Fruit fly (Drosophila melanogaster) whole organism, prepupa: Measurements from ENCODE around the gene bc10.

ENCODE experiments used
- CG8119 ChIP-seq: fragments of 200-800 bp; sonication (Bioruptor generic); IDR thresholded peaks from 3 replicates; pipeline ENCODE4 v1.3.6; 2022; ENCODE audit warnings: missing biosample characterization, missing genetic modification characterization
- Eip75B ChIP-seq: fragments of 200-800 bp; sonication (Bioruptor generic); optimal IDR thresholded peaks from 3 replicates; lab custom pipeline; 2016; ENCODE audit warnings: missing biosample characterization, missing genetic modification characterization
- Eip78C ChIP-seq: fragments of 200-800 bp; sonication (Bioruptor generic); peaks from one replicate; lab custom pipeline; 2016; ENCODE audit warnings: missing biosample characterization, missing genetic modification characterization
- Gug ChIP-seq: fragments of 200-800 bp; sonication (Bioruptor generic); IDR thresholded peaks from 2 replicates; pipeline ENCODE4 v1.3.6; 2022; ENCODE audit warnings: missing biosample characterization, missing genetic modification characterization
- Hr38 ChIP-seq: sonication (Bioruptor generic); optimal IDR thresholded peaks from 2 replicates; lab custom pipeline; 2016; ENCODE audit warnings: missing biosample characterization, missing genetic modification characterization
- OdsH ChIP-seq: fragments of 200-800 bp; sonication (Bioruptor generic); optimal IDR thresholded peaks from 3 replicates; lab custom pipeline; 2016; ENCODE audit warnings: missing biosample characterization, missing genetic modification characterization
- Sox14 ChIP-seq: fragments of 200-800 bp; sonication (Bioruptor generic); optimal IDR thresholded peaks from 3 replicates; lab custom pipeline; 2016; ENCODE audit warnings: missing biosample characterization, missing genetic modification characterization
- fd85E ChIP-seq: fragments of 200-800 bp; sonication (Bioruptor generic); optimal IDR thresholded peaks from 3 replicates; lab custom pipeline; 2016; ENCODE audit warnings: missing biosample characterization, missing genetic modification characterization
- net ChIP-seq: fragments of 200-800 bp; sonication (Bioruptor generic); optimal IDR thresholded peaks from 3 replicates; lab custom pipeline; 2016; ENCODE audit warnings: missing biosample characterization, missing genetic modification characterization
- topi ChIP-seq: fragments of 200-800 bp; sonication (Bioruptor generic); optimal IDR thresholded peaks from 3 replicates; lab custom pipeline; 2016; ENCODE audit warnings: missing biosample characterization, missing genetic modification characterization

- TF ChIP-seq Hr38 (GFP tag; lab: Kevin White, UChicago) (no peak), Eip78C (GFP tag; lab: Kevin White, UChicago) (no peak), net (GFP tag; lab: Kevin White, UChicago) (no peak), fd85E (no peak), Eip75B (GFP tag; lab: Kevin White, UChicago) (no peak), OdsH (GFP tag; lab: Kevin White, UChicago) (no peak), topi (GFP tag; lab: Kevin White, UChicago) (no peak), CG8119 (GFP tag; lab: Robert Waterston, UW) (no peak), Sox14 (GFP tag; lab: Kevin White, UChicago) (no peak), Gug (GFP tag; lab: Robert Waterston, UW) (no peak)
Observed at dm6 chr3L:5594163-5594715, 29.2 kb downstream of the bc10 start.
